Fruit fly (Drosophila melanogaster): ENCODE results near the gene CG13931.

DNA sequence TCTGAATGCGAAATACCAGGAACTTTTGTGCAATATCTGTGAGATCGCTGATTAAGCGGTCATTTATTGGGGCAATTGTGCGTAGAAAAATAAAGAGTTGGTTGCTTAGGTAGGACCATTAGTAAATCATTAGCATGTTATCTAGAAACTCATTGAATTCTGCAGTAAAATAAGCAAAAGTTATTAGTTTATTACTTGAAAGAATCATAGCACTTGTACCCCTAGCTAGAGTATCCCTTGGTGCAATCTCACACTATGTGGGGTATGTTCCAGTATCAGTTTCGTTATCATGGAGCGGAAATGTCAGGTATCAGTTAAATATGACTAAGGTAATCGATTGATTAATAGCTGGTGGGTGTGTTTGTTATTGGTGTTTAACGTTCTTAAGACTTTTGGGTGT lies 43.2 kb upstream of the CG13931 start:
- TF ChIP-seq cic (GFP tag; optimal IDR thresholded peaks at IDR 0.05) (peak; percentile 22), cnc (optimal IDR thresholded peaks at IDR 0.05) (no peak), Hr96 (GFP tag; optimal IDR thresholded peaks at IDR 0.05) (no peak), CG7101 (tag; optimal IDR thresholded peaks at IDR 0.05) (no peak), ovo (GFP tag; optimal IDR thresholded peaks at IDR 0.05) (no peak), CG7045 (GFP tag; optimal IDR thresholded peaks at IDR 0.05) (no peak), CG1620 (GFP tag; optimal IDR thresholded peaks at IDR 0.05) (no peak), bab1 (GFP tag; optimal IDR thresholded peaks at IDR 0.05) (no peak), kay (GFP tag; ENCODE audit: borderline replicate concordance) (no peak), CG33017 (tag; optimal IDR thresholded peaks at IDR 0.05) (no peak), Mnt (GFP tag; optimal IDR thresholded peaks at IDR 0.05) (no peak), tj (GFP tag; optimal IDR thresholded peaks at IDR 0.05) (no peak), CG5204 (GFP tag; optimal IDR thresholded peaks at IDR 0.05) (no peak)

Data from whole organism, adult.